Fruit fly (Drosophila melanogaster) whole organism, adult: ENCODE data around the gene betaNACtes6.

Source experiments
- CG7045 ChIP-seq: fragments of 200-800 bp; sonication (Bioruptor generic); optimal IDR thresholded peaks from 2 replicates; lab custom pipeline; 2017; ENCODE audit warnings: missing biosample characterization, mild to moderate bottlenecking, missing genetic modification characterization
- cic ChIP-seq: fragments of 200-800 bp; sonication (Bioruptor generic); optimal IDR thresholded peaks from 2 replicates; lab custom pipeline; 2017; ENCODE audit warnings: missing biosample characterization, mild to moderate bottlenecking, missing genetic modification characterization, moderate library complexity
- cnc ChIP-seq, 2 experiments: fragments of >200 bp; optimal IDR thresholded peaks; 2 replicates each; lab custom pipeline; 2017

DNA sequence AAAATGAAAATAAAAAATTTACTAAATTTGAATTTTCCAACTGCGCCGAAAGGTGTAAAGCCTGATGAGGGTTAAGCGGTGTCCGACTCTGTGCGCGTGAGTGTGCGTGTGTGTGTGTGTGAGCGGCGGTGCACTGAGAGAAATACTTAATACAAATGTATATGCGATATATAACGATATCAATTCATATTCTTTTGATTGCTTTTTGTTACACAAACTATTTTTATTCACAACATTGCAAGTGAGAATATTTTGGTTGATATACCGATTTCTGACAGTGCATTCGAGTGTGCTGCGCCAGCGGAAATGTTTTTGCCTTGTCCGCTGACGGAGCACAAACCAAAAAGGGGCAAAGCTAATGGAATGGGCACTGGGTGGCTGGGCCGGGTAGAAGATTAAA lies 15.3 kb upstream of the betaNACtes6 start:
- TF ChIP-seq CG7045 (GFP tag; lab: Kevin White, UChicago), result no peak
- TF ChIP-seq cnc (optimal IDR thresholded peaks at IDR 0.05; lab: Kevin White, UChicago), result no peak
- TF ChIP-seq cic (GFP tag; lab: Kevin White, UChicago), result no peak
